Fruit fly (Drosophila melanogaster) whole organism, pupa: ENCODE data around the gene enc.
A peak's percentile ranks its signal among the peaks of the same experiment; 100 is the strongest.

Experiments used
- CG10348 ChIP-seq: fragments of 200-800 bp; sonication (Bioruptor generic); IDR thresholded peaks from 2 replicates; pipeline ENCODE4 v1.3.6; 2022; ENCODE audit warnings: missing biosample characterization, missing genetic modification characterization
- CG12605 ChIP-seq: fragments of 200-800 bp; sonication (Bioruptor generic); IDR thresholded peaks from 2 replicates; pipeline ENCODE4 v1.3.6; 2022; ENCODE audit warnings: missing biosample characterization, missing genetic modification characterization
- CG13204 ChIP-seq: fragments of 200-800 bp; sonication (Bioruptor generic); optimal IDR thresholded peaks from 2 replicates; lab custom pipeline; 2018; ENCODE audit warnings: missing biosample characterization, mild to moderate bottlenecking, missing genetic modification characterization, moderate library complexity
- CG14655 ChIP-seq: fragments of 200-800 bp; sonication (Bioruptor generic); optimal IDR thresholded peaks from 3 replicates; lab custom pipeline; 2017; ENCODE audit warnings: mild to moderate bottlenecking, missing biosample characterization, missing genetic modification reagents, missing genetic modification characterization
- CG15710 ChIP-seq: fragments of 200-800 bp; sonication (Bioruptor generic); optimal IDR thresholded peaks from 2 replicates; lab custom pipeline; 2018; ENCODE audit warnings: missing biosample characterization, mild to moderate bottlenecking, missing genetic modification characterization, moderate library complexity
- CG17806 ChIP-seq: fragments of 200-800 bp; sonication (Bioruptor generic); optimal IDR thresholded peaks from 2 replicates; lab custom pipeline; 2018; ENCODE audit warnings: missing biosample characterization, mild to moderate bottlenecking, missing genetic modification characterization, moderate library complexity
- CG32121 ChIP-seq: fragments of 200-800 bp; sonication (Bioruptor generic); IDR thresholded peaks from 2 replicates; pipeline ENCODE4 v1.3.6; 2022; ENCODE audit warnings: missing biosample characterization, missing genetic modification characterization
- CG34367 ChIP-seq: fragments of 200-800 bp; sonication (Bioruptor generic); optimal IDR thresholded peaks from 2 replicates; lab custom pipeline; 2018; ENCODE audit warnings: missing biosample characterization, mild to moderate bottlenecking, missing genetic modification characterization
- CG4496 ChIP-seq: fragments of 200-800 bp; sonication (Bioruptor generic); IDR thresholded peaks from 3 replicates; pipeline ENCODE4 v1.3.6; 2022; ENCODE audit warnings: missing biosample characterization, missing genetic modification characterization
- CG8159 ChIP-seq: fragments of 200-800 bp; sonication (Bioruptor generic); optimal IDR thresholded peaks from 3 replicates; lab custom pipeline; 2018; ENCODE audit warnings: missing biosample characterization, mild to moderate bottlenecking, missing genetic modification characterization, moderate library complexity
- CG8301 ChIP-seq: fragments of 200-800 bp; sonication (Bioruptor generic); optimal IDR thresholded peaks from 2 replicates; lab custom pipeline; 2018; ENCODE audit warnings: missing biosample characterization, mild to moderate bottlenecking, missing genetic modification characterization
- CG9948 ChIP-seq: fragments of 200-800 bp; sonication (Bioruptor generic); optimal IDR thresholded peaks from 2 replicates; lab custom pipeline; 2018; ENCODE audit warnings: missing biosample characterization, mild to moderate bottlenecking, missing genetic modification characterization, moderate library complexity
- D1 ChIP-seq: fragments of 200-800 bp; sonication (Bioruptor generic); optimal IDR thresholded peaks from 2 replicates; lab custom pipeline; 2018; ENCODE audit warnings: missing biosample characterization, mild to moderate bottlenecking, missing genetic modification characterization, moderate library complexity
- EcR ChIP-seq: fragments of 200-800 bp; sonication (Bioruptor generic); optimal IDR thresholded peaks from 3 replicates; lab custom pipeline; 2019; ENCODE audit warnings: missing biosample characterization, missing genetic modification characterization, mild to moderate bottlenecking, moderate library complexity, missing genetic modification reagents
- Ets98B ChIP-seq: fragments of 200-800 bp; sonication (Bioruptor generic); IDR thresholded peaks from 2 replicates; pipeline ENCODE4 v1.3.6; 2022; ENCODE audit warnings: missing biosample characterization, missing genetic modification characterization
- Pif1A ChIP-seq: fragments of 200-800 bp; sonication (Bioruptor generic); optimal IDR thresholded peaks from 3 replicates; lab custom pipeline; 2016; ENCODE audit warnings: missing biosample characterization, missing genetic modification characterization
- Pif1B ChIP-seq: fragments of 200-800 bp; sonication (Bioruptor generic); optimal IDR thresholded peaks from 3 replicates; lab custom pipeline; 2016; ENCODE audit warnings: missing biosample characterization, missing genetic modification characterization
- Snoo ChIP-seq: fragments of 200-800 bp; sonication (Bioruptor generic); optimal IDR thresholded peaks from 3 replicates; lab custom pipeline; 2017; ENCODE audit warnings: missing biosample characterization, mild to moderate bottlenecking, missing genetic modification characterization, inconsistent platforms
- fd96Ca ChIP-seq: fragments of 200-800 bp; sonication (Bioruptor generic); IDR thresholded peaks from 3 replicates; pipeline ENCODE4 v1.3.6; 2022; ENCODE audit warnings: missing biosample characterization, missing genetic modification characterization
- gl ChIP-seq: fragments of 200-800 bp; sonication (Bioruptor generic); optimal IDR thresholded peaks from 2 replicates; lab custom pipeline; 2018; ENCODE audit warnings: missing biosample characterization, mild to moderate bottlenecking, missing genetic modification characterization
- rn ChIP-seq: fragments of 200-800 bp; sonication (Bioruptor generic); IDR thresholded peaks from 2 replicates; pipeline ENCODE4 v1.3.6; 2022; ENCODE audit warnings: missing biosample characterization, missing genetic modification characterization

The enc gene

dm6 chr3L:3876861-3877260 is 58.4 kb downstream of the enc start:
- no peak for TF ChIP-seq CG14655 (GFP tag; lab: Kevin White, UChicago)
- TF ChIP-seq CG4496 (GFP tag; lab: Robert Waterston, UW), result 0 out of 3 replicates have a peak, but pooled peaks have one; percentile 27

dm6 chr3L:3878734-3879310 is 60.3 kb downstream of the enc start:
- TF ChIP-seq CG13204, result peak; percentile 77
- peak; percentile 78 for TF ChIP-seq Pif1B (GFP tag; lab: Kevin White, UChicago)
- TF ChIP-seq Snoo (tag; lab: Kevin White, UChicago), result peak; percentile 76
- TF ChIP-seq Pif1A (GFP tag; lab: Kevin White, UChicago), result peak; percentile 85
- TF ChIP-seq fd96Ca, result peak; percentile 90
- TF ChIP-seq CG17806, result peak; percentile 64
- peak; percentile 65 for TF ChIP-seq CG34367
- peak; percentile 92 for TF ChIP-seq Ets98B (GFP tag; lab: Robert Waterston, UW)
- TF ChIP-seq CG32121 (GFP tag; lab: Robert Waterston, UW), result peak; percentile 92
- TF ChIP-seq CG15710 (tag; lab: Kevin White, UChicago), result peak; percentile 69
- peak; percentile 91 for TF ChIP-seq gl (tag; lab: Kevin White, UChicago)
- TF ChIP-seq CG12605 (GFP tag; lab: Robert Waterston, UW), result peak; percentile 98
- TF ChIP-seq EcR (GFP tag; lab: Kevin White, UChicago), result no peak
- TF ChIP-seq CG4496 (GFP tag; lab: Robert Waterston, UW), result peak; percentile 94
- peak; percentile 80 for TF ChIP-seq rn (GFP tag; lab: Robert Waterston, UW)
- peak; percentile 71 for TF ChIP-seq CG8159
- TF ChIP-seq CG8301 (tag; lab: Kevin White, UChicago), result peak; percentile 56
- TF ChIP-seq CG9948, result peak; percentile 53
- TF ChIP-seq CG10348 (GFP tag; lab: Robert Waterston, UW), result no peak
- peak; percentile 71 for TF ChIP-seq CG14655 (GFP tag; lab: Kevin White, UChicago)
- peak; percentile 16 for TF ChIP-seq D1

- no peak for TF ChIP-seq CG4496 (GFP tag; lab: Robert Waterston, UW)
- no peak for TF ChIP-seq Pif1A (GFP tag; lab: Kevin White, UChicago)
- TF ChIP-seq CG9948, result no peak
- TF ChIP-seq Pif1B (GFP tag; lab: Kevin White, UChicago), result no peak
- no peak for TF ChIP-seq CG8159
These were observed 63.6 kb downstream of the enc start for dm6 chr3L:3882046-3882445.

dm6 chr3L:3885933-3886332 is 67.5 kb downstream of the enc start:
- TF ChIP-seq CG10348 (GFP tag; lab: Robert Waterston, UW) (no peak), CG17806 (no peak), CG9948 (no peak), Pif1B (GFP tag; lab: Kevin White, UChicago) (no peak), Ets98B (GFP tag; lab: Robert Waterston, UW) (no peak), CG12605 (GFP tag; lab: Robert Waterston, UW) (no peak), CG13204 (no peak), CG8301 (tag; lab: Kevin White, UChicago) (no peak), EcR (GFP tag; lab: Kevin White, UChicago) (no peak), gl (tag; lab: Kevin White, UChicago) (no peak), CG32121 (GFP tag; lab: Robert Waterston, UW) (no peak), CG15710 (tag; lab: Kevin White, UChicago) (no peak)

- no peak for TF ChIP-seq fd96Ca
These were observed 68.9 kb downstream of the enc start for dm6 chr3L:3887392-3887791.

dm6 chr3L:3890860-3891259 is 72.4 kb downstream of the enc start:
- TF ChIP-seq CG14655 (GFP tag; lab: Kevin White, UChicago), result peak; percentile 66
- TF ChIP-seq CG15710 (tag; lab: Kevin White, UChicago), result peak; percentile 47
- no peak for TF ChIP-seq gl (tag; lab: Kevin White, UChicago)
- TF ChIP-seq CG17806, result peak; percentile 50
- no peak for TF ChIP-seq fd96Ca
- peak; percentile 43 for TF ChIP-seq CG9948
- TF ChIP-seq CG10348 (GFP tag; lab: Robert Waterston, UW), result no peak
- TF ChIP-seq CG8159, result peak; percentile 57
- TF ChIP-seq CG8301 (tag; lab: Kevin White, UChicago), result peak; percentile 57
- TF ChIP-seq Ets98B (GFP tag; lab: Robert Waterston, UW), result no peak
- TF ChIP-seq rn (GFP tag; lab: Robert Waterston, UW), result no peak
- TF ChIP-seq Pif1B (GFP tag; lab: Kevin White, UChicago), result peak; percentile 18
- peak; percentile 32 for TF ChIP-seq CG34367
